Worm (Caenorhabditis elegans): ENCODE results near the gene tps-2.

Gene tps-2

DNA sequence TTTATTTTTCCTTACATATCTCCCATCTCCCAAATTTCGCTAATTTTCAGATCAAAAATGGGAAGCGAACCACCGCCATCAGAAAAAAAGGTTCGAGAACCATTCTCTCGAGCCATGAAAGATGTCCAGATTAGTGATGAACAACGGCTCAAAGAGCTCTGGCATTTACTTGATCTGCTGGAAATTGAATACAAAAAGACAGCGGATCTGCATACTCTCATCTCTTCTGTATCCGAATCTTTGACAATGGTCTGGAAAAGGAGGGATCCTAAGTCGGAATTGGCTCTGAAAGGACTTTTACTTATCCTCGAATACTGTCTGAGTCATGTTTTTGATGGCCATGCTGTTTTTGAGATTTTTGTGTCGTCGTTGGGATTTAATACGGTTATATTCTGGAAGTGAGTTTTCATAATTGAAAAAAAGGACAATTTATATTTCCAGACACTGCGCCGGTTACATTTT is at the start of gene tps-2:
Gene tps-2, plus strand, starts transcription at position 51 of the 462 bp plus-strand sequence.
- TF ChIP-seq pha-4 (tag; optimal IDR thresholded peaks at IDR 0.05) = no peak
- no peak for TF ChIP-seq blmp-1 (tag; optimal IDR thresholded peaks at IDR 0.05)
- no peak for TF ChIP-seq ztf-11 (tag; optimal IDR thresholded peaks at IDR 0.05)
- TF ChIP-seq unc-120 (tag; optimal IDR thresholded peaks at IDR 0.05; ENCODE audit: poor library complexity, severe bottlenecking) = no peak
- TF ChIP-seq mls-2 (tag; optimal IDR thresholded peaks at IDR 0.05) = no peak
- TF ChIP-seq mab-5 (tag; optimal IDR thresholded peaks at IDR 0.05) = no peak
- no peak for TF ChIP-seq ceh-83 (GFP tag; optimal IDR thresholded peaks at IDR 0.05)
- TF ChIP-seq nhr-237 (tag; optimal IDR thresholded peaks at IDR 0.05) = no peak
- no peak for TF ChIP-seq snpc-4 (tag; optimal IDR thresholded peaks at IDR 0.05)
- TF ChIP-seq lsy-2 (tag; optimal IDR thresholded peaks at IDR 0.05) = no peak
- no peak for TF ChIP-seq mep-1 (tag; optimal IDR thresholded peaks at IDR 0.05)
- TF ChIP-seq unc-62 (GFP tag; optimal IDR thresholded peaks at IDR 0.05) = no peak
- TF ChIP-seq bed-3 (GFP tag; optimal IDR thresholded peaks at IDR 0.05) = no peak
- no peak for TF ChIP-seq ceh-43 (GFP tag; optimal IDR thresholded peaks at IDR 0.05)
- no peak for TF ChIP-seq sptf-1 (tag; optimal IDR thresholded peaks at IDR 0.05)
- no peak for TF ChIP-seq nhr-76 (tag; optimal IDR thresholded peaks at IDR 0.05)
- TF ChIP-seq nhr-12 (tag; optimal IDR thresholded peaks at IDR 0.05) = no peak
- TF ChIP-seq ces-1 (GFP tag; optimal IDR thresholded peaks at IDR 0.05) = no peak
- TF ChIP-seq cnd-1 (tag; optimal IDR thresholded peaks at IDR 0.05) = no peak
- no peak for TF ChIP-seq drap-1 (GFP tag; optimal IDR thresholded peaks at IDR 0.05)

ce11 chrII:14555019-14555418 is 45.7 kb upstream of the tps-2 start:
- TF ChIP-seq ces-1 (GFP tag; optimal IDR thresholded peaks at IDR 0.05) (peak; percentile 30), nhr-237 (tag; optimal IDR thresholded peaks at IDR 0.05) (no peak)

- TF ChIP-seq ham-2 (GFP tag; optimal IDR thresholded peaks at IDR 0.05) (peak; percentile 76), cnd-1 (tag; optimal IDR thresholded peaks at IDR 0.05) (peak; percentile 20), mls-2 (tag; optimal IDR thresholded peaks at IDR 0.05) (peak; percentile 20), unc-120 (tag; optimal IDR thresholded peaks at IDR 0.05; ENCODE audit: poor library complexity, severe bottlenecking) (peak; percentile 25), lin-13 (tag; optimal IDR thresholded peaks at IDR 0.05) (peak; percentile 46), sptf-1 (tag; optimal IDR thresholded peaks at IDR 0.05) (peak; percentile 7), drap-1 (GFP tag; optimal IDR thresholded peaks at IDR 0.05) (peak; percentile 21), ces-1 (GFP tag; optimal IDR thresholded peaks at IDR 0.05) (peak; percentile 71), mep-1 (tag; optimal IDR thresholded peaks at IDR 0.05) (peak; percentile 37), lsy-2 (tag; optimal IDR thresholded peaks at IDR 0.05) (peak; percentile 95), nhr-237 (tag; optimal IDR thresholded peaks at IDR 0.05) (peak; percentile 81), bed-3 (GFP tag; optimal IDR thresholded peaks at IDR 0.05) (peak; percentile 1), ceh-43 (GFP tag; optimal IDR thresholded peaks at IDR 0.05) (peak; percentile 8)
Measured at ce11 chrII:14561549-14562115, 39.1 kb upstream of the tps-2 start, which contains the start of gene mog-4. Gene mog-4, minus strand, starts transcription at chrII:14561599.

- TF ChIP-seq lsy-2 (tag; optimal IDR thresholded peaks at IDR 0.05) = peak; percentile 85
Measured at ce11 chrII:14563766-14564370, 36.8 kb upstream of the tps-2 start.

ce11 chrII:14567811-14568210 is 32.9 kb upstream of the tps-2 start:
- peak; percentile 55 for TF ChIP-seq ham-2 (GFP tag; optimal IDR thresholded peaks at IDR 0.05)
- TF ChIP-seq mls-2 (tag; optimal IDR thresholded peaks at IDR 0.05) = no peak

DNA sequence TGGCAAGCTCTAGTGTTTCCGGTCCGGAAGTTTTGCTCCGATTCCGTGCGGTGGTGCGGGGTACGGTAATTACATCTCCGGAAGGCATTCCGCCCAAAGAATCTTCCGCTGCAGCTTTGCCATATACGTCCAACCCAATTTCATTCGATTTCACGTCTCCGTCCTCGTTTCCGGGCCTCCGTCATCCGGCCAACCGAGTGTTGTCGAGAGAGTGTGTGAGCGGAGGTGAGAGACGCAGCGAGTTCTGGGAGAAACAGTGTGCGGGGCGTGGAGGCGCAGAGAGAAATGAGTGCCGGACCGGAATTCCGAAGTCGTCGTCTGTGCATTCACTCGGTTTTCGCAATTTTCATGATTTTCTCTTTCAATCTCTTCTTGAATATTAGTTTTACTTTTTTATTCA is 31.4 kb upstream of the tps-2 start:
- TF ChIP-seq ceh-83 (GFP tag; optimal IDR thresholded peaks at IDR 0.05) (peak; percentile 18), ces-1 (GFP tag; optimal IDR thresholded peaks at IDR 0.05) (peak; percentile 81), unc-62 (GFP tag; optimal IDR thresholded peaks at IDR 0.05) (no peak), hlh-1 (tag; optimal IDR thresholded peaks at IDR 0.05) (no peak), lsy-2 (tag; optimal IDR thresholded peaks at IDR 0.05) (peak; percentile 10), pha-4 (tag; optimal IDR thresholded peaks at IDR 0.05) (no peak), bed-3 (GFP tag; optimal IDR thresholded peaks at IDR 0.05) (no peak)

- TF ChIP-seq bed-3 (GFP tag; optimal IDR thresholded peaks at IDR 0.05) (no peak), ham-2 (GFP tag; optimal IDR thresholded peaks at IDR 0.05) (no peak), elt-1 (tag; optimal IDR thresholded peaks at IDR 0.05; ENCODE audit: borderline replicate concordance, insufficient read depth) (no peak), elt-3 (tag; optimal IDR thresholded peaks at IDR 0.05) (no peak), lin-13 (tag; optimal IDR thresholded peaks at IDR 0.05) (no peak)
Measured at ce11 chrII:14570541-14571160, 30.1 kb upstream of the tps-2 start.

All from whole organism, mixed stage, embryonic.